Fruit fly (Drosophila melanogaster) whole organism, embryonic: ENCODE results near the gene CG13876.

ENCODE experiments used
- Antp ChIP-seq: fragments of 200-800 bp; sonication (Bioruptor generic); optimal IDR thresholded peaks from 3 replicates; lab custom pipeline; 2016; ENCODE audit warnings: missing biosample characterization, missing genetic modification characterization
- Asciz ChIP-seq: fragments of 200-800 bp; sonication (Bioruptor generic); optimal IDR thresholded peaks from 2 replicates; lab custom pipeline; 2017; ENCODE audit warnings: missing biosample characterization, mild to moderate bottlenecking, missing genetic modification characterization, missing genetic modification reagents
- Bgb ChIP-seq: fragments of 200-800 bp; sonication (Bioruptor generic); IDR thresholded peaks from 2 replicates; pipeline ENCODE4 v1.3.6; 2022; ENCODE audit warnings: missing biosample characterization, missing genetic modification characterization; ENCODE audit not compliant: partially characterized antibody
- CG10366 ChIP-seq: fragments of 200-800 bp; sonication (Bioruptor generic); IDR thresholded peaks from 2 replicates; pipeline ENCODE4 v1.3.6; 2022; ENCODE audit warnings: missing biosample characterization, missing genetic modification characterization
- CG11696 ChIP-seq: fragments of 200-800 bp; sonication (Bioruptor generic); IDR thresholded peaks from 2 replicates; pipeline ENCODE4 v1.3.6; 2022; ENCODE audit warnings: missing biosample characterization, missing genetic modification characterization
- CG12155 ChIP-seq: fragments of 200-800 bp; sonication (Bioruptor generic); optimal IDR thresholded peaks from 3 replicates; lab custom pipeline; 2016; ENCODE audit warnings: missing biosample characterization, missing genetic modification characterization
- CG12236 ChIP-seq: fragments of 200-800 bp; sonication (Bioruptor generic); optimal IDR thresholded peaks from 2 replicates; lab custom pipeline; 2016; ENCODE audit warnings: missing biosample characterization, missing genetic modification characterization
- CG12659 ChIP-seq: fragments of 200-800 bp; sonication (Bioruptor generic); optimal IDR thresholded peaks from 3 replicates; lab custom pipeline; 2017; ENCODE audit warnings: mild to moderate bottlenecking, missing biosample characterization, missing genetic modification reagents, missing genetic modification characterization
- CG12769 ChIP-seq: fragments of 200-800 bp; sonication (Bioruptor generic); optimal IDR thresholded peaks from 2 replicates; lab custom pipeline; 2019; ENCODE audit warnings: missing biosample characterization, mild to moderate bottlenecking, missing genetic modification characterization, moderate library complexity
- CG13123 ChIP-seq: fragments of 200-800 bp; sonication (Bioruptor generic); optimal IDR thresholded peaks from 2 replicates; lab custom pipeline; 2016; ENCODE audit warnings: missing biosample characterization, missing genetic modification characterization
- CG15011 ChIP-seq: fragments of 200-800 bp; sonication (Bioruptor generic); optimal IDR thresholded peaks from 3 replicates; lab custom pipeline; 2018; ENCODE audit warnings: missing biosample characterization, mild to moderate bottlenecking, missing genetic modification characterization
- CG15269 ChIP-seq: fragments of 200-800 bp; sonication (Bioruptor generic); optimal IDR thresholded peaks from 2 replicates; lab custom pipeline; 2018; ENCODE audit warnings: missing biosample characterization, mild to moderate bottlenecking, missing genetic modification characterization, moderate library complexity
- CG15514 ChIP-seq: fragments of 200-800 bp; sonication (Bioruptor generic); optimal IDR thresholded peaks from 3 replicates; lab custom pipeline; 2017; ENCODE audit warnings: missing biosample characterization, missing genetic modification characterization, mild to moderate bottlenecking, moderate library complexity, missing genetic modification reagents
- CG1603 ChIP-seq: fragments of 200-800 bp; sonication (Bioruptor generic); optimal IDR thresholded peaks from 2 replicates; lab custom pipeline; 2019; ENCODE audit warnings: missing biosample characterization, mild to moderate bottlenecking, missing genetic modification characterization, moderate library complexity
- CG2712 ChIP-seq: fragments of 200-800 bp; optimal IDR thresholded peaks from 3 replicates; lab custom pipeline; 2019; ENCODE audit warnings: missing biosample characterization, mild to moderate bottlenecking, missing genetic modification characterization, moderate library complexity
- CG30020 ChIP-seq: fragments of 200-800 bp; optimal IDR thresholded peaks from 2 replicates; lab custom pipeline; 2019; ENCODE audit warnings: missing biosample characterization, mild to moderate bottlenecking, missing genetic modification characterization, moderate library complexity
- CG3281 ChIP-seq: fragments of 200-800 bp; sonication (Bioruptor generic); optimal IDR thresholded peaks from 3 replicates; lab custom pipeline; 2017; ENCODE audit warnings: missing biosample characterization, mild to moderate bottlenecking, missing genetic modification characterization
- CG4360 ChIP-seq: fragments of 200-800 bp; sonication (Bioruptor generic); IDR thresholded peaks from 2 replicates; pipeline ENCODE4 v1.3.6; 2022; ENCODE audit warnings: missing biosample characterization, missing genetic modification characterization
- CG6254 ChIP-seq: fragments of 200-800 bp; sonication (Bioruptor generic); optimal IDR thresholded peaks from 3 replicates; lab custom pipeline; 2017; ENCODE audit warnings: mild to moderate bottlenecking, missing biosample characterization, missing genetic modification reagents, missing genetic modification characterization
- CG7271 ChIP-seq: fragments of 200-800 bp; sonication (Bioruptor generic); optimal IDR thresholded peaks from 2 replicates; lab custom pipeline; 2018; ENCODE audit warnings: missing biosample characterization, mild to moderate bottlenecking, missing genetic modification characterization, moderate library complexity
- CG8924 ChIP-seq: fragments of 200-800 bp; optimal IDR thresholded peaks from 3 replicates; lab custom pipeline; 2019; ENCODE audit warnings: missing biosample characterization, mild to moderate bottlenecking, missing genetic modification characterization, moderate library complexity
- CG9876 ChIP-seq: fragments of 200-800 bp; sonication (Bioruptor generic); optimal IDR thresholded peaks from 2 replicates; lab custom pipeline; 2016; ENCODE audit warnings: missing biosample characterization, missing genetic modification characterization
- Dip3 ChIP-seq: fragments of 200-800 bp; sonication (Bioruptor generic); optimal IDR thresholded peaks from 3 replicates; lab custom pipeline; 2016; ENCODE audit warnings: missing biosample characterization, missing genetic modification characterization
- Fer3 ChIP-seq: fragments of 200-800 bp; sonication (Bioruptor generic); optimal IDR thresholded peaks from 2 replicates; lab custom pipeline; 2018; ENCODE audit warnings: missing biosample characterization, mild to moderate bottlenecking, missing genetic modification characterization, moderate library complexity
- HLH4C ChIP-seq: fragments of 200-800 bp; sonication (Bioruptor generic); IDR thresholded peaks from 3 replicates; pipeline ENCODE4 v1.3.6; 2022; ENCODE audit warnings: missing biosample characterization, missing genetic modification characterization; ENCODE audit not compliant: partially characterized antibody
- Hr51 ChIP-seq, 2 experiments: fragments of 200-800 bp; sonication (Bioruptor generic); optimal IDR thresholded peaks; 2 replicates in 1 of 2; 3 replicates in 1 of 2; lab custom pipeline; 2016 to 2018; ENCODE audit warnings: missing biosample characterization in 2 of 2, missing genetic modification characterization in 2 of 2, mild to moderate bottlenecking in 1 of 2, moderate library complexity in 1 of 2
- Hsf ChIP-seq: fragments of 200-800 bp; sonication (Bioruptor generic); optimal IDR thresholded peaks from 3 replicates; lab custom pipeline; 2016; ENCODE audit warnings: missing biosample characterization, missing genetic modification characterization
- Jarid2 ChIP-seq: fragments of 200-800 bp; sonication (Bioruptor generic); optimal IDR thresholded peaks from 3 replicates; lab custom pipeline; 2017; ENCODE audit warnings: mild to moderate bottlenecking, missing biosample characterization, missing genetic modification reagents, missing genetic modification characterization
- Lhr ChIP-seq: fragments of 200-800 bp; sonication (Bioruptor generic); optimal IDR thresholded peaks from 3 replicates; lab custom pipeline; 2017; ENCODE audit warnings: mild to moderate bottlenecking, missing biosample characterization, missing genetic modification reagents, missing genetic modification characterization
- Med ChIP-seq: fragments of 200-800 bp; sonication (Bioruptor generic); peaks from one replicate; lab custom pipeline; 2016; ENCODE audit warnings: missing biosample characterization, missing genetic modification characterization, mild to moderate bottlenecking, inconsistent platforms, moderate library complexity
- Meics ChIP-seq: fragments of 200-800 bp; sonication (Bioruptor generic); optimal IDR thresholded peaks from 2 replicates; lab custom pipeline; 2017; ENCODE audit warnings: missing biosample characterization, mild to moderate bottlenecking, missing genetic modification characterization
- Oaz ChIP-seq: fragments of 200-800 bp; sonication (Bioruptor generic); IDR thresholded peaks from 2 replicates; pipeline ENCODE4 v1.3.6; 2022; ENCODE audit warnings: missing biosample characterization, missing genetic modification characterization
- Pdp1 ChIP-seq, 2 experiments: fragments of 200-800 bp; sonication (Bioruptor generic); optimal IDR thresholded peaks; 3 replicates each; lab custom pipeline; 2016; ENCODE audit warnings: missing biosample characterization in 2 of 2, missing genetic modification characterization in 2 of 2, mild to moderate bottlenecking in 1 of 2, moderate library complexity in 1 of 2
- Spps ChIP-seq: fragments of 200-800 bp; sonication (Bioruptor generic); optimal IDR thresholded peaks from 2 replicates; lab custom pipeline; 2018; ENCODE audit warnings: missing biosample characterization, mild to moderate bottlenecking, missing genetic modification characterization
- ap ChIP-seq: fragments of 200-800 bp; sonication (Bioruptor generic); IDR thresholded peaks from 2 replicates; pipeline ENCODE4 v1.3.6; 2022; ENCODE audit warnings: missing biosample characterization, missing genetic modification characterization
- cg ChIP-seq: fragments of 200-800 bp; sonication (Bioruptor generic); optimal IDR thresholded peaks from 3 replicates; lab custom pipeline; 2019; ENCODE audit warnings: missing biosample characterization, mild to moderate bottlenecking, missing genetic modification characterization, moderate library complexity
- chn ChIP-seq: fragments of 200-800 bp; sonication (Bioruptor generic); optimal IDR thresholded peaks from 2 replicates; lab custom pipeline; 2016; ENCODE audit warnings: missing biosample characterization, missing genetic modification characterization
- ci ChIP-seq: fragments of 200-800 bp; sonication (Bioruptor generic); IDR thresholded peaks from 3 replicates; pipeline ENCODE4 v1.3.6; 2022; ENCODE audit warnings: missing biosample characterization, missing genetic modification characterization
- gcm2 ChIP-seq: fragments of 200-800 bp; sonication (Bioruptor generic); optimal IDR thresholded peaks from 2 replicates; lab custom pipeline; 2016; ENCODE audit warnings: missing biosample characterization, missing genetic modification characterization
- grn ChIP-seq: fragments of 200-800 bp; sonication (Bioruptor generic); optimal IDR thresholded peaks from 3 replicates; lab custom pipeline; 2017; ENCODE audit warnings: missing biosample characterization, missing genetic modification characterization
- ind ChIP-seq: fragments of 200-800 bp; sonication (Bioruptor generic); optimal IDR thresholded peaks from 3 replicates; lab custom pipeline; 2016; ENCODE audit warnings: missing biosample characterization, missing genetic modification characterization
- kni ChIP-seq: fragments of 200-800 bp; sonication (Bioruptor generic); optimal IDR thresholded peaks from 3 replicates; lab custom pipeline; 2017; ENCODE audit warnings: mild to moderate bottlenecking, missing biosample characterization, missing genetic modification reagents, missing genetic modification characterization
- lmd ChIP-seq: fragments of 200-800 bp; sonication (Bioruptor generic); IDR thresholded peaks from 2 replicates; pipeline ENCODE4 v1.3.6; 2022; ENCODE audit warnings: missing biosample characterization, missing genetic modification characterization
- lov ChIP-seq, 2 experiments: fragments of 200-800 bp in 1 of 2; fragments of >200 bp in 1 of 2; sonication (Bioruptor generic) in 1 of 2; IDR thresholded peaks in 1 of 2; optimal IDR thresholded peaks in 1 of 2; 2 replicates in 1 of 2; 3 replicates in 1 of 2; pipeline versions ENCODE4 v1.3.6 to Lab custom; 2017 to 2022; ENCODE audit warnings: missing biosample characterization in 1 of 2, missing genetic modification characterization in 1 of 2
- onecut ChIP-seq: fragments of 200-800 bp; sonication (Bioruptor generic); IDR thresholded peaks from 2 replicates; pipeline ENCODE4 v1.3.6; 2022; ENCODE audit warnings: missing biosample characterization, missing genetic modification characterization
- repo ChIP-seq: fragments of 200-800 bp; sonication (Bioruptor generic); optimal IDR thresholded peaks from 2 replicates; lab custom pipeline; 2016; ENCODE audit warnings: missing biosample characterization, missing genetic modification characterization
- sens ChIP-seq: fragments of 200-800 bp; sonication (Bioruptor generic); peaks from one replicate; lab custom pipeline; 2016; ENCODE audit warnings: missing biosample characterization, missing genetic modification characterization
- trh ChIP-seq: fragments of 200-800 bp; sonication (Bioruptor generic); optimal IDR thresholded peaks from 2 replicates; lab custom pipeline; 2016; ENCODE audit warnings: missing biosample characterization, missing genetic modification characterization
- vfl ChIP-seq: fragments of 200-800 bp; sonication (Bioruptor generic); optimal IDR thresholded peaks from 2 replicates; lab custom pipeline; 2016; ENCODE audit warnings: missing biosample characterization, missing genetic modification characterization

CG13876 gene

dm6 chr3L:205723-206284 lies at the start of gene CG13876, which contains the start of gene Gk1 (continued):
- TF ChIP-seq chn (GFP tag; lab: Kevin White, UChicago): peak; percentile 69
- TF ChIP-seq CG7271 (tag; lab: Kevin White, UChicago): peak; percentile 94
- no peak for TF ChIP-seq sens (GFP tag; lab: Kevin White, UChicago)
- peak; percentile 95 for TF ChIP-seq CG12769 (tag; lab: Kevin White, UChicago)
- TF ChIP-seq lov (optimal IDR thresholded peaks at IDR 0.05; lab: Kevin White, UChicago): no peak
- TF ChIP-seq lov (GFP tag; IDR thresholded peaks at IDR 0.05; lab: Robert Waterston, UW): peak; percentile 91
- TF ChIP-seq CG4360: peak; percentile 72
- peak; percentile 96 for TF ChIP-seq CG3281 (GFP tag; lab: Kevin White, UChicago)
- TF ChIP-seq CG15514 (GFP tag; lab: Kevin White, UChicago): peak; percentile 91
- TF ChIP-seq Oaz (GFP tag; lab: Robert Waterston, UW): peak; percentile 91
- peak; percentile 97 for TF ChIP-seq CG15269
- no peak for TF ChIP-seq Lhr (GFP tag; lab: Kevin White, UChicago)
- TF ChIP-seq trh: peak; percentile 77
- peak; percentile 98 for TF ChIP-seq CG8924 (tag; lab: Kevin White, UChicago)
- TF ChIP-seq ind (GFP tag; lab: Kevin White, UChicago): no peak
- TF ChIP-seq CG12659: peak; percentile 98
- TF ChIP-seq Bgb (GFP tag; lab: Robert Waterston, UW): no peak
- peak; percentile 76 for TF ChIP-seq CG1603 (tag; lab: Kevin White, UChicago)
- no peak for TF ChIP-seq HLH4C (GFP tag; lab: Robert Waterston, UW)
- TF ChIP-seq lmd (GFP tag; lab: Robert Waterston, UW): peak; percentile 89
- TF ChIP-seq CG10366 (GFP tag; lab: Robert Waterston, UW): peak; percentile 93
- TF ChIP-seq CG2712: peak; percentile 98
- TF ChIP-seq CG13123: peak; percentile 86
- TF ChIP-seq CG12236 (GFP tag; lab: Kevin White, UChicago): no peak
- no peak for TF ChIP-seq Antp (GFP tag; lab: Kevin White, UChicago)
- TF ChIP-seq Meics: peak; percentile 97
- TF ChIP-seq Pdp1 (GFP tag; optimal IDR thresholded peaks at IDR 0.05; lab: Kevin White, UChicago): peak; percentile 48 to 81
- TF ChIP-seq ap (GFP tag; lab: Robert Waterston, UW): peak; percentile 89
- TF ChIP-seq CG9876 (GFP tag; lab: Kevin White, UChicago): no peak
- TF ChIP-seq Med: peak; percentile 92
- peak; percentile 88 for TF ChIP-seq CG11696 (GFP tag; lab: Robert Waterston, UW)
- TF ChIP-seq Jarid2 (GFP tag; lab: Kevin White, UChicago): no peak
- TF ChIP-seq Fer3 (tag; lab: Kevin White, UChicago): peak; percentile 97
- TF ChIP-seq CG12155 (GFP tag; lab: Kevin White, UChicago): peak; percentile 92
- TF ChIP-seq vfl (GFP tag; lab: Kevin White, UChicago): peak; percentile 70
- no peak for TF ChIP-seq gcm2 (GFP tag; lab: Kevin White, UChicago)
- peak; percentile 89 for TF ChIP-seq kni (GFP tag; lab: Kevin White, UChicago)
- peak; percentile 67 for TF ChIP-seq Hsf (GFP tag; lab: Kevin White, UChicago)
- peak; percentile 39 to 98 for TF ChIP-seq Hr51 (GFP tag; optimal IDR thresholded peaks at IDR 0.05; lab: Kevin White, UChicago)
- peak; percentile 93 for TF ChIP-seq Asciz
- peak; percentile 90 for TF ChIP-seq onecut (GFP tag; lab: Robert Waterston, UW)
- TF ChIP-seq CG30020 (tag; lab: Kevin White, UChicago): peak; percentile 85
- TF ChIP-seq grn: peak; percentile 78
- TF ChIP-seq cg: no peak
- peak; percentile 88 for TF ChIP-seq CG6254 (GFP tag; lab: Kevin White, UChicago)
- peak; percentile 97 for TF ChIP-seq ci (GFP tag; lab: Robert Waterston, UW)
- TF ChIP-seq Dip3 (GFP tag; lab: Kevin White, UChicago): peak; percentile 45
- no peak for TF ChIP-seq repo (GFP tag; lab: Kevin White, UChicago)
- TF ChIP-seq Spps (tag; lab: Kevin White, UChicago): peak; percentile 91
- no peak for TF ChIP-seq CG15011 (GFP tag; lab: Kevin White, UChicago)
